Worm (Caenorhabditis elegans) whole organism, young adult: ENCODE measurements around the gene cdk-11.2.

Experiments
- B0035.1 ChIP-seq: sonication (generic microtip); optimal IDR thresholded peaks from 2 replicates; lab custom pipeline; 2016; ENCODE audit warnings: missing genetic modification characterization, mild to moderate bottlenecking, missing compliant biosample characterization, missing genotype, missing genetic modification reagents
- D2030.7 ChIP-seq: fragments of 200-800 bp; sonication (Bioruptor generic); IDR thresholded peaks from 2 replicates; pipeline ENCODE4 v1.3.6; 2022; ENCODE audit warnings: missing genetic modification reagents, missing genetic modification characterization, missing compliant biosample characterization
- F37B4.10 ChIP-seq: fragments of 200-800 bp; sonication (Bioruptor generic); IDR thresholded peaks from 2 replicates; pipeline ENCODE4 v1.3.6; 2022; ENCODE audit warnings: missing genetic modification characterization, missing compliant biosample characterization
- F49E8.2 ChIP-seq: sonication (generic microtip); optimal IDR thresholded peaks from 3 replicates; lab custom pipeline; 2017; ENCODE audit warnings: missing genetic modification characterization, mild to moderate bottlenecking, missing compliant biosample characterization, antibody characterized with exemption, moderate library complexity; ENCODE audit not compliant: insufficient read depth
- F55B11.4 ChIP-seq: sonication (generic microtip); optimal IDR thresholded peaks from 2 replicates; lab custom pipeline; 2016; ENCODE audit warnings: missing compliant biosample characterization, missing genetic modification characterization, borderline replicate concordance; ENCODE audit not compliant: insufficient read depth
- K12H6.12 ChIP-seq: fragments of 200-800 bp; sonication (Bioruptor generic); optimal IDR thresholded peaks from 2 replicates; lab custom pipeline; 2018; ENCODE audit warnings: mild to moderate bottlenecking, missing genetic modification characterization, missing compliant biosample characterization
- Y53G8AR.9 ChIP-seq: fragments of 200-800 bp; sonication (Bioruptor generic); conservative IDR thresholded peaks from 2 replicates; pipeline ENCODE4 v1.3.6; 2022; ENCODE audit warnings: missing genetic modification reagents, missing genetic modification characterization, missing compliant biosample characterization
- Y95B8A.8 ChIP-seq: fragments of 200-800 bp; sonication (Bioruptor generic); IDR thresholded peaks from 2 replicates; pipeline ENCODE4 v1.3.6; 2022; ENCODE audit warnings: missing genetic modification reagents, missing genetic modification characterization, missing compliant biosample characterization
- akir-1 ChIP-seq: fragments of 200-800 bp; sonication (Bioruptor generic); optimal IDR thresholded peaks from 2 replicates; lab custom pipeline; 2018; ENCODE audit warnings: mild to moderate bottlenecking, missing genetic modification characterization, moderate library complexity, missing compliant biosample characterization
- ama-1 ChIP-seq, 3 experiments: fragments of 150-350 bp in 1 of 3; sonication (generic microtip) in 2 of 3; optimal IDR thresholded peaks; 2 replicates each; lab custom pipeline; 2014 to 2018; ENCODE audit warnings: missing biosample characterization in 2 of 3, missing genetic modification characterization in 2 of 3, missing genetic modification reagents in 2 of 3
- attf-3 ChIP-seq: fragments of 200-800 bp; sonication (Bioruptor generic); conservative IDR thresholded peaks from 2 replicates; pipeline ENCODE4 v1.3.6; 2022; ENCODE audit warnings: missing genetic modification reagents, missing genetic modification characterization, missing compliant biosample characterization
- bed-1 ChIP-seq: fragments of 200-800 bp; sonication (Bioruptor generic); IDR thresholded peaks from 2 replicates; pipeline ENCODE4 v1.3.6; 2022; ENCODE audit warnings: missing genetic modification reagents, missing genetic modification characterization, missing compliant biosample characterization
- ceh-58 ChIP-seq: fragments of 200-800 bp; sonication (Bioruptor generic); IDR thresholded peaks from 2 replicates; pipeline ENCODE4 v1.3.6; 2022; ENCODE audit warnings: missing genetic modification characterization, missing compliant biosample characterization
- ceh-79 ChIP-seq: sonication (generic microtip); optimal IDR thresholded peaks from 2 replicates; lab custom pipeline; 2017; ENCODE audit warnings: mild to moderate bottlenecking, missing genetic modification characterization, missing compliant biosample characterization
- chd-7 ChIP-seq: sonication (generic microtip); optimal IDR thresholded peaks from 2 replicates; lab custom pipeline; 2016; ENCODE audit warnings: mild to moderate bottlenecking, missing genetic modification characterization, moderate library complexity, missing compliant biosample characterization
- fkh-3 ChIP-seq: sonication (generic microtip); optimal IDR thresholded peaks from 2 replicates; lab custom pipeline; 2016; ENCODE audit warnings: mild to moderate bottlenecking, missing genetic modification characterization, missing compliant biosample characterization
- gei-17 ChIP-seq: fragments of 200-800 bp; sonication (Bioruptor generic); optimal IDR thresholded peaks from 2 replicates; lab custom pipeline; 2018; ENCODE audit warnings: mild to moderate bottlenecking, missing genetic modification characterization, missing compliant biosample characterization
- hmg-1.2 ChIP-seq: fragments of 200-800 bp; sonication (Bioruptor generic); IDR thresholded peaks from 2 replicates; pipeline ENCODE4 v1.3.6; 2022; ENCODE audit warnings: missing genetic modification reagents, missing genetic modification characterization, missing compliant biosample characterization
- let-607 ChIP-seq, 2 experiments: fragments of 200-800 bp in 1 of 2; sonication (Bioruptor generic) in 1 of 2; sonication (generic microtip) in 1 of 2; optimal IDR thresholded peaks; 2 replicates each; lab custom pipeline; 2016 to 2018; ENCODE audit warnings: mild to moderate bottlenecking in 2 of 2, missing compliant biosample characterization in 2 of 2, missing genetic modification characterization in 2 of 2, moderate library complexity in 2 of 2, missing genotype in 1 of 2
- lin-40 ChIP-seq: sonication (generic microtip); optimal IDR thresholded peaks from 2 replicates; lab custom pipeline; 2016; ENCODE audit warnings: missing genetic modification characterization, mild to moderate bottlenecking, missing compliant biosample characterization, missing genotype, missing genetic modification reagents
- lir-1 ChIP-seq: fragments of 200-800 bp; sonication (Bioruptor generic); conservative IDR thresholded peaks from 2 replicates; pipeline ENCODE4 v1.3.6; 2022; ENCODE audit warnings: missing genetic modification reagents, missing genetic modification characterization, missing compliant biosample characterization
- lsl-1 ChIP-seq: fragments of 200-800 bp; sonication (Bioruptor generic); optimal IDR thresholded peaks from 2 replicates; lab custom pipeline; 2018; ENCODE audit warnings: mild to moderate bottlenecking, missing genetic modification characterization, moderate library complexity, missing compliant biosample characterization
- lsy-27 ChIP-seq: sonication (generic microtip); optimal IDR thresholded peaks from 2 replicates; lab custom pipeline; 2017; ENCODE audit warnings: missing genetic modification characterization, mild to moderate bottlenecking, missing compliant biosample characterization, antibody characterized with exemption, missing genotype, borderline replicate concordance; ENCODE audit not compliant: insufficient read depth
- madf-3 ChIP-seq: fragments of 200-800 bp; sonication (Bioruptor generic); IDR thresholded peaks from 2 replicates; pipeline ENCODE4 v1.3.6; 2022; ENCODE audit warnings: missing genetic modification reagents, missing genetic modification characterization, missing compliant biosample characterization
- madf-8 ChIP-seq: fragments of 200-800 bp; sonication (Bioruptor generic); conservative IDR thresholded peaks from 2 replicates; pipeline ENCODE4 v1.3.6; 2022; ENCODE audit warnings: missing genetic modification reagents, missing genetic modification characterization, missing compliant biosample characterization
- mes-4 ChIP-seq: sonication (generic microtip); optimal IDR thresholded peaks from 2 replicates; lab custom pipeline; 2016; ENCODE audit warnings: missing genotype, missing genetic modification characterization, missing compliant biosample characterization
- mxl-1 ChIP-seq: sonication (generic microtip); optimal IDR thresholded peaks from 2 replicates; lab custom pipeline; 2016; ENCODE audit warnings: missing genetic modification characterization, missing compliant biosample characterization
- nfya-2 ChIP-seq: fragments of 200-800 bp; sonication (Bioruptor generic); IDR thresholded peaks from 2 replicates; pipeline ENCODE4 v1.3.6; 2022; ENCODE audit warnings: missing genetic modification reagents, missing genetic modification characterization, missing compliant biosample characterization
- nhr-120 ChIP-seq: fragments of 200-800 bp; sonication (Bioruptor generic); IDR thresholded peaks from 2 replicates; pipeline ENCODE4 v1.3.6; 2022; ENCODE audit warnings: missing genetic modification characterization, missing compliant biosample characterization
- nhr-27 ChIP-seq: fragments of 200-800 bp; sonication (Bioruptor generic); optimal IDR thresholded peaks from 2 replicates; lab custom pipeline; 2018; ENCODE audit warnings: mild to moderate bottlenecking, missing genetic modification characterization, moderate library complexity, missing compliant biosample characterization
- rcor-1 ChIP-seq: fragments of 200-800 bp; sonication (Bioruptor generic); IDR thresholded peaks from 2 replicates; pipeline ENCODE4 v1.3.6; 2022; ENCODE audit warnings: missing genetic modification reagents, missing genetic modification characterization, missing compliant biosample characterization
- rec-8 ChIP-seq, 2 experiments: sonication (generic microtip); optimal IDR thresholded peaks; 2 replicates each; lab custom pipeline; 2016; ENCODE audit warnings: mild to moderate bottlenecking in 2 of 2, missing genetic modification characterization in 2 of 2, missing genetic modification reagents in 2 of 2, missing genotype in 2 of 2, missing biosample characterization in 1 of 2, missing compliant biosample characterization in 1 of 2, moderate library complexity in 1 of 2
- zfh-2 ChIP-seq: fragments of 200-800 bp; sonication (Bioruptor generic); conservative IDR thresholded peaks from 2 replicates; pipeline ENCODE4 v1.3.6; 2022; ENCODE audit warnings: missing genetic modification reagents, missing genetic modification characterization, missing compliant biosample characterization
- ztf-3 ChIP-seq: fragments of 200-800 bp; sonication (Bioruptor generic); optimal IDR thresholded peaks from 2 replicates; lab custom pipeline; 2018; ENCODE audit warnings: mild to moderate bottlenecking, missing genetic modification characterization, missing compliant biosample characterization

cdk-11.2 gene

ce11 chrX:10412425-10412824, 7.1 kb downstream of the cdk-11.2 start, which contains the start of gene acr-8 (continued):
- TF ChIP-seq mes-4 (tag; lab: Kevin White, UChicago) (no peak), let-607 (tag; optimal IDR thresholded peaks at IDR 0.05; lab: Kevin White, UChicago) (no peak), akir-1 (GFP tag; lab: Kevin White, UChicago) (no peak), ceh-58 (no peak), bed-1 (no peak)

- no peak for TF ChIP-seq madf-8 (GFP tag; lab: Robert Waterston, UW)
- no peak for TF ChIP-seq Y53G8AR.9 (GFP tag; lab: Robert Waterston, UW)
- TF ChIP-seq F55B11.4 (tag; lab: Kevin White, UChicago): no peak
- TF ChIP-seq nhr-27: no peak
- no peak for TF ChIP-seq nhr-120 (GFP tag; lab: Robert Waterston, UW)
- TF ChIP-seq F49E8.2 (tag; lab: Kevin White, UChicago): no peak
- TF ChIP-seq hmg-1.2 (GFP tag; lab: Robert Waterston, UW): no peak
- no peak for TF ChIP-seq attf-3 (GFP tag; lab: Robert Waterston, UW)
- no peak for TF ChIP-seq chd-7 (tag; lab: Kevin White, UChicago)
Measured at ce11 chrX:10410539-10410938, 9.0 kb downstream of the cdk-11.2 start.

- TF ChIP-seq ceh-79 (tag; lab: Kevin White, UChicago): no peak
- no peak for TF ChIP-seq lir-1 (GFP tag; lab: Robert Waterston, UW)
- no peak for TF ChIP-seq rcor-1 (GFP tag; lab: Robert Waterston, UW)
- no peak for TF ChIP-seq nhr-120 (GFP tag; lab: Robert Waterston, UW)
Measured at ce11 chrX:10406850-10407249, 12.7 kb downstream of the cdk-11.2 start, which contains the start of gene ZC504.1. Gene ZC504.1 (plus strand): TSS chrX:10407150.

- TF ChIP-seq madf-3 (GFP tag; lab: Robert Waterston, UW) (no peak), B0035.1 (no peak), gei-17 (GFP tag; lab: Kevin White, UChicago) (no peak), fkh-3 (tag; lab: Kevin White, UChicago) (no peak), nhr-27 (no peak), Y95B8A.8 (GFP tag; lab: Robert Waterston, UW) (no peak), lsy-27 (no peak), F55B11.4 (tag; lab: Kevin White, UChicago) (no peak), rec-8 (tag; optimal IDR thresholded peaks at IDR 0.05; lab: Kevin White, UChicago) (no peak), zfh-2 (GFP tag; lab: Robert Waterston, UW) (no peak)
Measured at ce11 chrX:10406203-10406602, 13.4 kb downstream of the cdk-11.2 start, which contains the start of gene gur-3. Gene gur-3 (minus strand): TSS chrX:10406303.

ce11 chrX:10404051-10404450, 15.5 kb downstream of the cdk-11.2 start:
- TF ChIP-seq Y53G8AR.9 (GFP tag; lab: Robert Waterston, UW) (no peak), ama-1 (optimal IDR thresholded peaks at IDR 0.05; lab: Kevin White, UChicago) (no peak), ama-1 (GFP tag; optimal IDR thresholded peaks at IDR 0.05; lab: Kevin White, UChicago) (no peak), mxl-1 (tag; lab: Kevin White, UChicago) (no peak), K12H6.12 (tag; lab: Kevin White, UChicago) (no peak), lsl-1 (no peak), nfya-2 (GFP tag; lab: Robert Waterston, UW) (no peak), F37B4.10 (GFP tag; lab: Robert Waterston, UW) (no peak), lin-40 (tag; lab: Kevin White, UChicago) (no peak), ceh-79 (tag; lab: Kevin White, UChicago) (no peak), ztf-3 (GFP tag; lab: Kevin White, UChicago) (no peak), ceh-58 (no peak), D2030.7 (GFP tag; lab: Robert Waterston, UW) (no peak)
